Worm (Caenorhabditis elegans): ENCODE data around the gene lgx-1.

The lgx-1 gene

DNA sequence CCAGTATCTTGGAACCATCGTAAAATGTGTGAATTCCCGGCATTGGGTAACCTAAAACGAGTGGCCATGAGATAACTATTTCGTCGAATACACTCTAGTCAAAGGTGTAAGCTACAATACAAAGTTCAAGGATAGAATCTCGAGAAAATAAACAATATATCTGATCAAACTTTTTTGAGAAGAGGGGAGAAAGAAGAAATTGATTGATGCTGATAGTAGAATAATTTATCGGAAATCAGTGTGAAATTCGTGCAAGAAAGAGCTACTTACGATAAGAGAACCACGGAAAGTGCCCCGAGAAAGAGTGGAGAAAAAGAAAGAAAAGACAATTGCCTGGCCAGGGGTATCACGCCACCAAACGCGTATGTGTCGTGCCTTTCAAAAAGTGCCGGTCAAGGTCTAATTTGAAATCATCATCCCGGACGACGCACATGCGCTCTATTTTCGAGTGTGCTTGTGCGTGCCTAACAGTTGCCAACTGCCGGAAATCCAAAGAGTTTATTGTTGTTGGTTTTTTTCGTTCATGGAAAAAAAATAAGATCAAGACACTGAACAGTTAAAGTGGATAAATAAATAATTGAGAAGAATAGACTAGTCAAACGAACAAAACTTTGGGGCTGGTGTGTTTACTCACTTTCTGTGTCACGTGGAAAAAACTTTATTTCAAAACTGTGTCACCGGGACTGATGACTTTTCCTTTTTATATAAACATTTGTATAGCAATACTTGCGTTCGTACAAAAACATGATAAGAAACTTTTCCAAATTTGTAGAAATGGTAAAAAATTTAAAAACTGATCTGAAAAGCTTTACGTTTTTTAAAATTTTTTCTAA lies 15.3 kb downstream of the lgx-1 start, which contains the start of gene mboa-3 (continued):
- TF ChIP-seq lim-7 (GFP tag; IDR thresholded peaks at IDR 0.05) (0 out of 2 replicates have a peak, but pooled peaks have one; percentile 5), daf-16 (GFP tag; optimal IDR thresholded peaks at IDR 0.05) (peak in 1 of 2 experiments; percentile 12), daf-16 (tag; optimal IDR thresholded peaks at IDR 0.05) (peak; percentile 68), aha-1 (tag) (peak; percentile 97), F49E8.2 (tag; optimal IDR thresholded peaks at IDR 0.05; ENCODE audit: borderline replicate concordance) (no peak), mep-1 (tag; optimal IDR thresholded peaks at IDR 0.05) (peak; percentile 8), tra-1 (GFP tag; IDR thresholded peaks at IDR 0.05) (0 out of 2 replicates have a peak, but pooled peaks have one; percentile 22), mdl-1 (tag; optimal IDR thresholded peaks at IDR 0.05) (peak in 1 of 2 experiments; percentile 84), nhr-41 (GFP tag; IDR thresholded peaks at IDR 0.05) (no peak), pqm-1 (tag; optimal IDR thresholded peaks at IDR 0.05) (peak; percentile 17)

- 0 out of 2 replicates have a peak, but pooled peaks have one; percentile 60 for TF ChIP-seq zfp-3 (GFP tag; conservative IDR thresholded peaks at IDR 0.05)
- TF ChIP-seq zfp-2 (tag; optimal IDR thresholded peaks at IDR 0.05) = no peak
- TF ChIP-seq dve-1 (tag; optimal IDR thresholded peaks at IDR 0.05; ENCODE audit: insufficient read depth) = peak; percentile 14
- TF ChIP-seq zag-1 (tag; optimal IDR thresholded peaks at IDR 0.05) = no peak
- peak in 1 of 2 experiments; percentile 67 for TF ChIP-seq unc-62 (GFP tag; optimal IDR thresholded peaks at IDR 0.05 in 1 of 2)
- TF ChIP-seq unc-62 (tag; optimal IDR thresholded peaks at IDR 0.05) = no peak
- TF ChIP-seq F49E8.2 (tag; optimal IDR thresholded peaks at IDR 0.05; ENCODE audit: borderline replicate concordance) = no peak
- TF ChIP-seq lir-3 (tag; optimal IDR thresholded peaks at IDR 0.05) = no peak
- TF ChIP-seq nhr-111 (GFP tag; optimal IDR thresholded peaks at IDR 0.05) = no peak
- peak; percentile 15 for TF ChIP-seq nhr-48 (tag; optimal IDR thresholded peaks at IDR 0.05)
Measured at ce11 chrX:5519567-5519966, 18.7 kb downstream of the lgx-1 start.

DNA sequence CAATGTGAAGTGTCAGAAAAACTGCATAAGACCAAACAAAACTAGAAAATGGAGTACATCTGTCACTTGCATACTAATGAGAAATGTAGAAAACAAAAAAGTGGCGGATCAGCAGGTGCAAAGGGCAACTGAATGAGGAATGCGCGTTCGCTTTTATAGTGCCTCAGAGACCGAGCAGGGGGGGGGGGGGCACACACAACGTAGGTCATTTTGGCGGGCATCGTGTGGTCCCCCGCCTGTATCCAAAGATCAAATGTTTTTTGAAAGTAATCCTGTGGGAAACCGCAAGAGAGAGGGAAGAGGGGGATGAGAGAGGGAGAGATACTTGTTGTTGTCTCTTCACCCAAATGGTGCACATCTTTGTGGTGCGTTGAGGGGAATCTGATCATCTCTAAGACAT lies 20.0 kb downstream of the lgx-1 start:
- no peak for TF ChIP-seq ces-1 (GFP tag; optimal IDR thresholded peaks at IDR 0.05)
- no peak for TF ChIP-seq snpc-1.2 (GFP tag; IDR thresholded peaks at IDR 0.05)
- TF ChIP-seq fkh-10 (GFP tag; optimal IDR thresholded peaks at IDR 0.05) = no peak
- TF ChIP-seq daf-8 (GFP tag; IDR thresholded peaks at IDR 0.05) = no peak
- TF ChIP-seq set-16 (GFP tag; IDR thresholded peaks at IDR 0.05) = 0 out of 2 replicates have a peak, but pooled peaks have one; percentile 16
- TF ChIP-seq lin-15B (tag; optimal IDR thresholded peaks at IDR 0.05) = no peak
- TF ChIP-seq nhr-11 (tag; optimal IDR thresholded peaks at IDR 0.05) = no peak
- no peak for TF ChIP-seq lsy-2 (tag; optimal IDR thresholded peaks at IDR 0.05)

- TF ChIP-seq dmd-9 (GFP tag; IDR thresholded peaks at IDR 0.05) (no peak), R02D3.7 (tag; optimal IDR thresholded peaks at IDR 0.05) (no peak), zfp-2 (tag; optimal IDR thresholded peaks at IDR 0.05) (no peak), ama-1 (optimal IDR thresholded peaks at IDR 0.05) (no peak), tra-1 (GFP tag; IDR thresholded peaks at IDR 0.05) (no peak), daf-16 (GFP tag; optimal IDR thresholded peaks at IDR 0.05) (no peak), daf-16 (tag; optimal IDR thresholded peaks at IDR 0.05) (no peak), mxl-3 (GFP tag; optimal IDR thresholded peaks at IDR 0.05) (no peak), dve-1 (tag; optimal IDR thresholded peaks at IDR 0.05; ENCODE audit: insufficient read depth) (no peak), F49E8.2 (tag; optimal IDR thresholded peaks at IDR 0.05; ENCODE audit: borderline replicate concordance) (no peak), ztf-7 (tag; optimal IDR thresholded peaks at IDR 0.05) (no peak), nhr-10 (tag; optimal IDR thresholded peaks at IDR 0.05) (no peak), Y5F2A.4 (GFP tag; optimal IDR thresholded peaks at IDR 0.05) (no peak), lsy-2 (tag; optimal IDR thresholded peaks at IDR 0.05) (no peak), gei-8 (GFP tag; optimal IDR thresholded peaks at IDR 0.05) (no peak), unc-62 (GFP tag; optimal IDR thresholded peaks at IDR 0.05 in 1 of 2) (no peak), unc-62 (tag; optimal IDR thresholded peaks at IDR 0.05) (no peak), nhr-28 (tag; optimal IDR thresholded peaks at IDR 0.05) (no peak), jun-1 (tag; optimal IDR thresholded peaks at IDR 0.05) (no peak), aha-1 (tag) (no peak)
Measured at ce11 chrX:5517844-5518243, 20.5 kb downstream of the lgx-1 start.
